Fruit fly (Drosophila melanogaster): ENCODE data around the gene CG34299.

dm6 chr3R:30208011-30208410 is 41.4 kb upstream of the CG34299 start:
- TF ChIP-seq Met (GFP tag; optimal IDR thresholded peaks at IDR 0.05) (no peak), acj6 (GFP tag; optimal IDR thresholded peaks at IDR 0.05) (no peak), CG1621 (tag; optimal IDR thresholded peaks at IDR 0.05) (no peak), CG16779 (tag; optimal IDR thresholded peaks at IDR 0.05) (no peak), CG8119 (GFP tag; IDR thresholded peaks at IDR 0.05) (no peak)

Data from whole organism, prepupa.